Fruit fly (Drosophila melanogaster): ENCODE results near the gene Cad99C.

- no peak for TF ChIP-seq CG8478 (optimal IDR thresholded peaks at IDR 0.05)
- TF ChIP-seq CTCF (optimal IDR thresholded peaks at IDR 0.05) = no peak
These were observed 25.2 kb upstream of the Cad99C start, which contains the start of gene Vps16B for dm6 chr3R:29816266-29816665.
